Worm (Caenorhabditis elegans) whole organism, young adult: Measurements from ENCODE around the gene doxa-1.

ENCODE experiments used
- ama-1 ChIP-seq, 3 experiments: fragments of 150-350 bp in 1 of 3; sonication (generic microtip) in 2 of 3; optimal IDR thresholded peaks; 2 replicates each; lab custom pipeline; 2014 to 2018; ENCODE audit warnings: missing biosample characterization in 2 of 3, missing genetic modification characterization in 2 of 3, missing genetic modification reagents in 2 of 3
- him-1 ChIP-seq: sonication (generic microtip); optimal IDR thresholded peaks from 2 replicates; lab custom pipeline; 2016; ENCODE audit warnings: missing genotype, missing genetic modification reagents, missing genetic modification characterization, missing compliant biosample characterization
- lin-35 ChIP-seq, 3 experiments: fragments of 150-350 bp in 2 of 3; sonication (generic microtip) in 1 of 3; optimal IDR thresholded peaks; 2 replicates each; lab custom pipeline; 2014 to 2018; ENCODE audit warnings: missing biosample characterization in 3 of 3, missing genetic modification characterization in 3 of 3, missing genetic modification reagents in 3 of 3
- pha-4 ChIP-seq: fragments of 150-350 bp; sonication (generic microtip); optimal IDR thresholded peaks from 2 replicates; lab custom pipeline; 2014; ENCODE audit warnings: missing biosample characterization, missing genetic modification reagents, missing genetic modification characterization
- tbp1 ChIP-seq: fragments of 200-800 bp; sonication (Bioruptor generic); optimal IDR thresholded peaks from 2 replicates; lab custom pipeline; 2018; ENCODE audit warnings: mild to moderate bottlenecking, missing genetic modification characterization, missing compliant biosample characterization
- ztf-6 ChIP-seq: fragments of 200-800 bp; sonication (Bioruptor generic); IDR thresholded peaks from 2 replicates; pipeline ENCODE4 v1.3.6; 2022; ENCODE audit warnings: missing genetic modification reagents, missing genetic modification characterization, missing compliant biosample characterization

- TF ChIP-seq tbp1 (GFP tag; lab: Kevin White, UChicago) (no peak), lin-35 (GFP tag; optimal IDR thresholded peaks at IDR 0.05; lab: Kevin White, UChicago) (no peak), him-1 (no peak), pha-4 (tag; lab: Kevin White, UChicago) (no peak), ama-1 (optimal IDR thresholded peaks at IDR 0.05; lab: Kevin White, UChicago) (no peak), ama-1 (GFP tag; optimal IDR thresholded peaks at IDR 0.05; lab: Kevin White, UChicago) (no peak), ztf-6 (GFP tag; lab: Robert Waterston, UW) (no peak)
These were observed 45.5 kb upstream of the doxa-1 start for ce11 chrIII:8535445-8535844.
